Fruit fly (Drosophila melanogaster) whole organism, embryonic: Measurements from ENCODE around the gene mRpL10.

Source experiments
- CG10979 ChIP-seq: fragments of 200-800 bp; sonication (Bioruptor generic); optimal IDR thresholded peaks from 2 replicates; lab custom pipeline; 2018; ENCODE audit warnings: missing biosample characterization, mild to moderate bottlenecking, missing genetic modification characterization, moderate library complexity
- CG11504 ChIP-seq: fragments of 200-800 bp; sonication (Bioruptor generic); optimal IDR thresholded peaks from 3 replicates; lab custom pipeline; 2019; ENCODE audit warnings: missing biosample characterization, mild to moderate bottlenecking, missing genetic modification characterization, moderate library complexity
- CG11695 ChIP-seq: fragments of 200-800 bp; sonication (Bioruptor generic); IDR thresholded peaks from 3 replicates; pipeline ENCODE4 v1.3.6; 2022; ENCODE audit warnings: missing biosample characterization, missing genetic modification characterization
- CG14860 ChIP-seq: fragments of 200-800 bp; sonication (Bioruptor generic); IDR thresholded peaks from 3 replicates; pipeline ENCODE4 v1.3.6; 2022; ENCODE audit warnings: missing biosample characterization, missing genetic modification characterization; ENCODE audit not compliant: partially characterized antibody
- CG15479 ChIP-seq: fragments of 200-800 bp; sonication (Bioruptor generic); optimal IDR thresholded peaks from 3 replicates; lab custom pipeline; 2019; ENCODE audit warnings: missing biosample characterization, mild to moderate bottlenecking, missing genetic modification characterization, moderate library complexity
- CG1647 ChIP-seq: fragments of 200-800 bp; sonication (Bioruptor generic); optimal IDR thresholded peaks from 3 replicates; lab custom pipeline; 2016; ENCODE audit warnings: missing biosample characterization, missing genetic modification characterization
- CG16779 ChIP-seq: fragments of 200-800 bp; sonication (Bioruptor generic); IDR thresholded peaks from 2 replicates; pipeline ENCODE4 v1.3.6; 2022; ENCODE audit warnings: missing biosample characterization, missing genetic modification characterization
- CG1792 ChIP-seq: fragments of 200-800 bp; sonication (Bioruptor generic); optimal IDR thresholded peaks from 2 replicates; lab custom pipeline; 2016; ENCODE audit warnings: missing biosample characterization, missing genetic modification characterization
- CG18599 ChIP-seq: fragments of 200-800 bp; sonication (Bioruptor generic); optimal IDR thresholded peaks from 3 replicates; lab custom pipeline; 2017; ENCODE audit warnings: missing biosample characterization, missing genetic modification characterization, mild to moderate bottlenecking, moderate library complexity, missing genetic modification reagents
- CG2199 ChIP-seq: fragments of 200-800 bp; sonication (Bioruptor generic); IDR thresholded peaks from 3 replicates; pipeline ENCODE4 v1.3.6; 2022; ENCODE audit warnings: missing biosample characterization, missing genetic modification characterization
- CG2712 ChIP-seq: fragments of 200-800 bp; optimal IDR thresholded peaks from 3 replicates; lab custom pipeline; 2019; ENCODE audit warnings: missing biosample characterization, mild to moderate bottlenecking, missing genetic modification characterization, moderate library complexity
- CG33557 ChIP-seq: fragments of 200-800 bp; sonication (Bioruptor generic); optimal IDR thresholded peaks from 2 replicates; lab custom pipeline; 2019; ENCODE audit warnings: missing biosample characterization, mild to moderate bottlenecking, missing genetic modification characterization, moderate library complexity
- CG4424 ChIP-seq: fragments of 200-800 bp; sonication (Bioruptor generic); optimal IDR thresholded peaks from 3 replicates; lab custom pipeline; 2016; ENCODE audit warnings: missing biosample characterization, missing genetic modification characterization
- CG6254 ChIP-seq: fragments of 200-800 bp; sonication (Bioruptor generic); optimal IDR thresholded peaks from 3 replicates; lab custom pipeline; 2017; ENCODE audit warnings: mild to moderate bottlenecking, missing biosample characterization, missing genetic modification reagents, missing genetic modification characterization
- CG6854 ChIP-seq: fragments of 200-800 bp; sonication (Bioruptor generic); optimal IDR thresholded peaks from 3 replicates; lab custom pipeline; 2017; ENCODE audit warnings: missing biosample characterization, mild to moderate bottlenecking, missing genetic modification characterization
- CG7786 ChIP-seq: fragments of 200-800 bp; sonication (Bioruptor generic); optimal IDR thresholded peaks from 2 replicates; lab custom pipeline; 2016; ENCODE audit warnings: missing biosample characterization, missing genetic modification characterization
- CG8281 ChIP-seq: fragments of 200-800 bp; sonication (Bioruptor generic); optimal IDR thresholded peaks from 2 replicates; lab custom pipeline; 2018; ENCODE audit warnings: missing biosample characterization, mild to moderate bottlenecking, missing genetic modification characterization, moderate library complexity
- CG8388 ChIP-seq: fragments of 200-800 bp; sonication (Bioruptor generic); optimal IDR thresholded peaks from 2 replicates; lab custom pipeline; 2019; ENCODE audit warnings: missing biosample characterization, mild to moderate bottlenecking, missing genetic modification characterization, moderate library complexity
- CG8765 ChIP-seq: fragments of 200-800 bp; sonication (Bioruptor generic); IDR thresholded peaks from 2 replicates; pipeline ENCODE4 v1.3.6; 2022; ENCODE audit warnings: missing biosample characterization, missing genetic modification characterization
- CG9797 ChIP-seq: fragments of 200-800 bp; sonication (Bioruptor generic); optimal IDR thresholded peaks from 3 replicates; lab custom pipeline; 2018; ENCODE audit warnings: missing biosample characterization, mild to moderate bottlenecking, missing genetic modification characterization
- CG9876 ChIP-seq: fragments of 200-800 bp; sonication (Bioruptor generic); optimal IDR thresholded peaks from 2 replicates; lab custom pipeline; 2016; ENCODE audit warnings: missing biosample characterization, missing genetic modification characterization
- D19B ChIP-seq: fragments of 200-800 bp; sonication (Bioruptor generic); optimal IDR thresholded peaks from 2 replicates; lab custom pipeline; 2017; ENCODE audit warnings: missing biosample characterization, mild to moderate bottlenecking, missing genetic modification characterization
- Dref ChIP-seq: fragments of 200-800 bp; sonication (Bioruptor generic); IDR thresholded peaks from 2 replicates; pipeline ENCODE4 v1.3.6; 2022; ENCODE audit warnings: missing biosample characterization, missing genetic modification characterization
- E2f2 ChIP-seq: fragments of 200-800 bp; sonication (Bioruptor generic); IDR thresholded peaks from 2 replicates; pipeline ENCODE4 v1.3.6; 2022; ENCODE audit warnings: missing biosample characterization, missing genetic modification characterization
- ERR ChIP-seq: fragments of 200-800 bp; sonication (Bioruptor generic); optimal IDR thresholded peaks from 2 replicates; lab custom pipeline; 2016; ENCODE audit warnings: missing biosample characterization, missing genetic modification characterization
- H2.0 ChIP-seq: fragments of 200-800 bp; sonication (Bioruptor generic); IDR thresholded peaks from 2 replicates; pipeline ENCODE4 v1.3.6; 2022; ENCODE audit warnings: missing biosample characterization, missing genetic modification characterization
- HLH4C ChIP-seq: fragments of 200-800 bp; sonication (Bioruptor generic); IDR thresholded peaks from 3 replicates; pipeline ENCODE4 v1.3.6; 2022; ENCODE audit warnings: missing biosample characterization, missing genetic modification characterization; ENCODE audit not compliant: partially characterized antibody
- Hmx ChIP-seq: fragments of 200-800 bp; sonication (Bioruptor generic); optimal IDR thresholded peaks from 2 replicates; lab custom pipeline; 2016; ENCODE audit warnings: missing biosample characterization, missing genetic modification characterization
- Kr ChIP-seq: fragments of 200-800 bp; sonication (Bioruptor generic); optimal IDR thresholded peaks from 2 replicates; lab custom pipeline; 2017; ENCODE audit warnings: missing biosample characterization, mild to moderate bottlenecking, missing genetic modification characterization
- Lhr ChIP-seq: fragments of 200-800 bp; sonication (Bioruptor generic); optimal IDR thresholded peaks from 3 replicates; lab custom pipeline; 2017; ENCODE audit warnings: mild to moderate bottlenecking, missing biosample characterization, missing genetic modification reagents, missing genetic modification characterization
- Max ChIP-seq: fragments of 200-800 bp; sonication (Bioruptor generic); optimal IDR thresholded peaks from 2 replicates; lab custom pipeline; 2016; ENCODE audit warnings: missing biosample characterization, mild to moderate bottlenecking, missing genetic modification characterization
- Myb ChIP-seq: fragments of 200-800 bp; sonication (Bioruptor generic); optimal IDR thresholded peaks from 2 replicates; lab custom pipeline; 2016; ENCODE audit warnings: missing biosample characterization, missing genetic modification characterization
- Taf1 ChIP-seq: fragments of 200-800 bp; sonication (Bioruptor generic); IDR thresholded peaks from 2 replicates; pipeline ENCODE4 v1.3.6; 2022; ENCODE audit warnings: missing biosample characterization, missing genetic modification characterization
- Usf ChIP-seq: fragments of 200-800 bp; sonication (Bioruptor generic); optimal IDR thresholded peaks from 2 replicates; lab custom pipeline; 2017; ENCODE audit warnings: missing genotype, missing biosample characterization, missing genetic modification characterization
- ase ChIP-seq: fragments of 200-800 bp; sonication (Bioruptor generic); IDR thresholded peaks from 3 replicates; pipeline ENCODE4 v1.3.6; 2022; ENCODE audit warnings: missing biosample characterization, missing genetic modification characterization
- bcd ChIP-seq: fragments of 200-800 bp; sonication (Bioruptor generic); optimal IDR thresholded peaks from 2 replicates; lab custom pipeline; 2017; ENCODE audit warnings: missing biosample characterization, mild to moderate bottlenecking, missing genetic modification characterization
- ci ChIP-seq: fragments of 200-800 bp; sonication (Bioruptor generic); IDR thresholded peaks from 3 replicates; pipeline ENCODE4 v1.3.6; 2022; ENCODE audit warnings: missing biosample characterization, missing genetic modification characterization
- dati ChIP-seq: fragments of 200-800 bp; sonication (Bioruptor generic); IDR thresholded peaks from 2 replicates; pipeline ENCODE4 v1.3.6; 2022; ENCODE audit warnings: missing biosample characterization, missing genetic modification characterization
- ems ChIP-seq: fragments of 200-800 bp; sonication (Bioruptor generic); optimal IDR thresholded peaks from 3 replicates; lab custom pipeline; 2016; ENCODE audit warnings: missing biosample characterization, missing genetic modification characterization
- gt ChIP-seq: fragments of 200-800 bp; sonication (Bioruptor generic); IDR thresholded peaks from 2 replicates; pipeline ENCODE4 v1.3.6; 2022; ENCODE audit warnings: missing biosample characterization, missing genetic modification characterization
- h ChIP-seq: fragments of >200 bp; optimal IDR thresholded peaks from 2 replicates; lab custom pipeline; 2017
- ham ChIP-seq: fragments of 200-800 bp; sonication (Bioruptor generic); IDR thresholded peaks from 2 replicates; pipeline ENCODE4 v1.3.6; 2022; ENCODE audit warnings: missing biosample characterization, missing genetic modification characterization
- her ChIP-seq: fragments of 200-800 bp; sonication (Bioruptor generic); optimal IDR thresholded peaks from 2 replicates; lab custom pipeline; 2016; ENCODE audit warnings: missing biosample characterization, missing genetic modification characterization
- kni ChIP-seq: fragments of 200-800 bp; sonication (Bioruptor generic); optimal IDR thresholded peaks from 3 replicates; lab custom pipeline; 2017; ENCODE audit warnings: mild to moderate bottlenecking, missing biosample characterization, missing genetic modification reagents, missing genetic modification characterization
- lola ChIP-seq, 3 experiments: fragments of >200 bp in 2 of 3; fragments of 200-800 bp in 1 of 3; sonication (Bioruptor generic) in 1 of 3; optimal IDR thresholded peaks; 2 replicates each; lab custom pipeline; 2017 to 2019; ENCODE audit warnings: missing biosample characterization in 3 of 3, missing genetic modification characterization in 3 of 3, mild to moderate bottlenecking in 1 of 3, moderate library complexity in 1 of 3
- nerfin-1 ChIP-seq: fragments of 200-800 bp; sonication (Bioruptor generic); optimal IDR thresholded peaks from 3 replicates; lab custom pipeline; 2019; ENCODE audit warnings: missing biosample characterization, mild to moderate bottlenecking, missing genetic modification characterization, moderate library complexity
- nmo ChIP-seq: fragments of 200-800 bp; sonication (Bioruptor generic); optimal IDR thresholded peaks from 2 replicates; lab custom pipeline; 2018; ENCODE audit warnings: missing biosample characterization, mild to moderate bottlenecking, missing genetic modification characterization, moderate library complexity
- p53 ChIP-seq: fragments of 200-800 bp; sonication (Bioruptor generic); optimal IDR thresholded peaks from 2 replicates; lab custom pipeline; 2016; ENCODE audit warnings: missing biosample characterization, missing genetic modification characterization
- pita ChIP-seq: fragments of 200-800 bp; sonication (Bioruptor generic); optimal IDR thresholded peaks from 2 replicates; lab custom pipeline; 2017; ENCODE audit warnings: missing biosample characterization, mild to moderate bottlenecking, missing genetic modification characterization
- ranshi ChIP-seq: fragments of 200-800 bp; sonication (Bioruptor generic); IDR thresholded peaks from 2 replicates; pipeline ENCODE4 v1.3.6; 2022; ENCODE audit warnings: missing biosample characterization, missing genetic modification characterization
- sim ChIP-seq: fragments of 200-800 bp; sonication (Bioruptor generic); IDR thresholded peaks from 2 replicates; pipeline ENCODE4 v1.3.6; 2022; ENCODE audit warnings: missing biosample characterization, missing genetic modification characterization
- sisA ChIP-seq: fragments of 200-800 bp; sonication (Bioruptor generic); IDR thresholded peaks from 2 replicates; pipeline ENCODE4 v1.3.6; 2022; ENCODE audit warnings: missing biosample characterization, missing genetic modification characterization
- tap ChIP-seq: fragments of 200-800 bp; optimal IDR thresholded peaks from 3 replicates; lab custom pipeline; 2019; ENCODE audit warnings: missing biosample characterization, mild to moderate bottlenecking, missing genetic modification characterization, moderate library complexity

mRpL10 gene

dm6 chr2L:252174-252573 lies 48.6 kb downstream of the mRpL10 start, which contains the start of gene Rpp30 (continued):
- TF ChIP-seq nerfin-1 (tag; lab: Kevin White, UChicago) (no peak), Dref (GFP tag; lab: Robert Waterston, UW) (no peak), CG2712 (tag; lab: Kevin White, UChicago) (no peak), ase (GFP tag; lab: Robert Waterston, UW) (no peak), Usf (GFP tag; lab: Kevin White, UChicago) (no peak), tap (tag; lab: Kevin White, UChicago) (no peak), ranshi (no peak), Max (GFP tag; lab: Kevin White, UChicago) (peak; percentile 60), her (GFP tag; lab: Kevin White, UChicago) (no peak), Taf1 (GFP tag; lab: Robert Waterston, UW) (no peak), CG7786 (GFP tag; lab: Kevin White, UChicago) (no peak), CG33557 (GFP tag; lab: Kevin White, UChicago) (no peak), CG1792 (GFP tag; lab: Kevin White, UChicago) (no peak), Hmx (GFP tag; lab: Kevin White, UChicago) (no peak), HLH4C (GFP tag; lab: Robert Waterston, UW) (0 out of 3 replicates have a peak, but pooled peaks have one; percentile 28), lola (GFP tag; optimal IDR thresholded peaks at IDR 0.05; lab: Kevin White, UChicago) (no peak), CG9876 (GFP tag; lab: Kevin White, UChicago) (no peak), Lhr (GFP tag; lab: Kevin White, UChicago) (peak; percentile 61), gt (no peak), pita (GFP tag; lab: Kevin White, UChicago) (no peak), CG18599 (GFP tag; lab: Kevin White, UChicago) (no peak), CG8388 (no peak), E2f2 (GFP tag; lab: Robert Waterston, UW) (peak; percentile 69), CG4424 (no peak), CG2199 (GFP tag; lab: Robert Waterston, UW) (no peak), CG1647 (GFP tag; lab: Kevin White, UChicago) (no peak), ERR (GFP tag; lab: Kevin White, UChicago) (no peak), h (lab: Kevin White, UChicago) (no peak), D19B (GFP tag; lab: Kevin White, UChicago) (no peak), CG9797 (GFP tag; lab: Kevin White, UChicago) (peak; percentile 79), ems (GFP tag; lab: Kevin White, UChicago) (no peak), CG15479 (GFP tag; lab: Kevin White, UChicago) (no peak), CG11695 (no peak), Kr (GFP tag; lab: Kevin White, UChicago) (no peak), Myb (GFP tag; lab: Kevin White, UChicago) (peak; percentile 69), CG10979 (no peak), CG8765 (GFP tag; lab: Robert Waterston, UW) (no peak), nmo (GFP tag; lab: Kevin White, UChicago) (no peak), kni (GFP tag; lab: Kevin White, UChicago) (no peak), CG8281 (tag; lab: Kevin White, UChicago) (no peak), ci (GFP tag; lab: Robert Waterston, UW) (no peak), CG11504 (tag; lab: Kevin White, UChicago) (peak; percentile 22), p53 (no peak), bcd (no peak), dati (no peak), ham (GFP tag; lab: Robert Waterston, UW) (no peak), sisA (GFP tag; lab: Robert Waterston, UW) (no peak), H2.0 (GFP tag; lab: Robert Waterston, UW) (no peak), CG14860 (GFP tag; lab: Robert Waterston, UW) (no peak), CG6854 (GFP tag; lab: Kevin White, UChicago) (no peak), sim (GFP tag; lab: Robert Waterston, UW) (no peak), CG6254 (GFP tag; lab: Kevin White, UChicago) (no peak), CG16779 (GFP tag; lab: Robert Waterston, UW) (no peak)
